Worm (Caenorhabditis elegans): ENCODE data around the gene F53F4.12.

F53F4.12 gene

DNA sequence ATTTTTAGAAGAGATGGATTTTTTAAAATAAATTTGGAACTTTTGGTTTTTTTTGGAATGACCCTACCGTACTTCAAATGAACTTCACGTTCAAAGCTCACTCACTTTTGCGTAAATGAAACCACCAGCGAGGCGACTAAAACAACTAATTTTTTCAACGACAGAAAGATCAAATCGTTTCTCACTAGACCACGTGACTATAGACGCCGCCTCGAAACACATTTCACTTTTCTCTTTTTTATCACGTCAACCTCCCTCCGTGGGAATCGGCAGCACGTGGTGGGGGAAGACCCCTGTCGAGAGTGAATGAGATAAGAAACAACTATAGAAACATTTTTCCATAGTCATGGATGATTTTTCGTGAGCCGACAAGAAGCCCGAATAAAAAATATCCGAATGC, 31.4 kb downstream of the F53F4.12 start:
- no peak for TF ChIP-seq daf-12 (tag; optimal IDR thresholded peaks at IDR 0.05)
- TF ChIP-seq nhr-67 (tag; optimal IDR thresholded peaks at IDR 0.05), result no peak
- TF ChIP-seq snpc-4 (tag; optimal IDR thresholded peaks at IDR 0.05), result peak; percentile 48
- no peak for TF ChIP-seq unc-62 (GFP tag; optimal IDR thresholded peaks at IDR 0.05)
- TF ChIP-seq elt-1 (tag; optimal IDR thresholded peaks at IDR 0.05), result peak; percentile 73
- peak; percentile 92 for TF ChIP-seq elt-2 (tag; optimal IDR thresholded peaks at IDR 0.05)
- TF ChIP-seq ama-1 (optimal IDR thresholded peaks at IDR 0.05), result peak; percentile 84
- TF ChIP-seq eor-1 (tag; optimal IDR thresholded peaks at IDR 0.05), result no peak
- TF ChIP-seq ztf-4 (tag; optimal IDR thresholded peaks at IDR 0.05), result peak; percentile 54
- peak; percentile 94 for TF ChIP-seq mdl-1 (tag; optimal IDR thresholded peaks at IDR 0.05)
- peak; percentile 76 for TF ChIP-seq nhr-23 (tag; optimal IDR thresholded peaks at IDR 0.05)
- peak; percentile 68 for TF ChIP-seq jun-1 (tag; optimal IDR thresholded peaks at IDR 0.05)
- TF ChIP-seq pha-4 (tag; optimal IDR thresholded peaks at IDR 0.05), result peak; percentile 68
- no peak for TF ChIP-seq fkh-2 (tag; optimal IDR thresholded peaks at IDR 0.05)
- no peak for TF ChIP-seq nhr-237 (tag; optimal IDR thresholded peaks at IDR 0.05)
- TF ChIP-seq nhr-25 (tag; optimal IDR thresholded peaks at IDR 0.05), result peak; percentile 91
- TF ChIP-seq egl-5 (tag; optimal IDR thresholded peaks at IDR 0.05), result peak; percentile 13
- peak; percentile 55 for TF ChIP-seq lsy-12 (tag; optimal IDR thresholded peaks at IDR 0.05)
- TF ChIP-seq pqm-1 (tag; optimal IDR thresholded peaks at IDR 0.05), result peak; percentile 87
- no peak for TF ChIP-seq unc-39 (tag; optimal IDR thresholded peaks at IDR 0.05)
- TF ChIP-seq nhr-43 (tag; optimal IDR thresholded peaks at IDR 0.05; ENCODE audit: poor library complexity, severe bottlenecking), result peak; percentile 91
- TF ChIP-seq mml-1 (tag; optimal IDR thresholded peaks at IDR 0.05), result peak; percentile 14
- TF ChIP-seq ceh-82 (tag; optimal IDR thresholded peaks at IDR 0.05), result no peak
- TF ChIP-seq lin-39 (tag; optimal IDR thresholded peaks at IDR 0.05), result peak; percentile 30
- TF ChIP-seq tbx-2 (tag; optimal IDR thresholded peaks at IDR 0.05), result peak; percentile 49
- peak; percentile 73 for TF ChIP-seq nfya-1 (tag; optimal IDR thresholded peaks at IDR 0.05; ENCODE audit: insufficient read depth)

DNA sequence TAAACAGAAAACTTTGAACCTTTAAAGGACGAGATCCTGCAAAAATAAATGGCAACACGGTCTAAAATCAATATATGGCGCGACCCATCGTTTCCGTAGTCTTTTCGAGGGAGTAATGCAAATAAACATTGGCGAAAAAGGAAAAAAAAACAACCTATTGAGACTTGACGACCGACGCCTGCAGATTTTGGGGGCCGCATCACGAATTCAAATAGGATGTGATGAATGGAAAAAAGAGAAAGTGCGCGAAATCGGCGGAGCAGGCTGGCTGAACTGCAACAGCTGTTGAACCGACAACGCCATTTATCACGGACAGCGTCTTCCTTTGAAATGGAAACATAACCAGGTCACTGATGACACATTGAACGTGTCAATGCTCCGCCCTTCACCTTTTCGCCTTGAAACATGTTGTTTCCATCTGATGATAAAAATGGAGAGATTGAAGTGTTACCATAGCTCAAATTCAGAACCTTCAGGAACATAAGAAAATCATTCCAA, 32.0 kb downstream of the F53F4.12 start:
- TF ChIP-seq ama-1 (optimal IDR thresholded peaks at IDR 0.05), result peak; percentile 54
- peak; percentile 72 for TF ChIP-seq lin-39 (tag; optimal IDR thresholded peaks at IDR 0.05)
- TF ChIP-seq nhr-43 (tag; optimal IDR thresholded peaks at IDR 0.05; ENCODE audit: poor library complexity, severe bottlenecking), result peak; percentile 36
- no peak for TF ChIP-seq egl-5 (tag; optimal IDR thresholded peaks at IDR 0.05)

DNA sequence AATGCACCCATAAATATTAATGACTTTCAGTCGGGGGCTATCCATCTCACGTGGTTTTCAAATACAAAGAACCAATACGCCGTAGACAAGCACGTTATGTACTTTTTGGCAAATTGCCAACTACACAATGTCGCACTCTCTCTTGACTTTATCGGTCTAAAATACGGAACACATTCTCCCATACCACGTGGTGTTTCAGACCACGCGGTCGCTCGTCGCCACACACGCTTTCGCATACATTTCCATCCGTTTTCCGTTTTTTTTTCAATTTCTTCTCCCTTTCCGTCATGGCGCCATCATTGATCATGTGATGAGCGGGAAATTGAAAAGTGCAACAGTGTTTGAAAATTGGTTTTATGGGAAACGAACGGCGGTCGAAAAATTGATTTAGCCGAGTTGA, 32.7 kb downstream of the F53F4.12 start:
- peak; percentile 95 for TF ChIP-seq nhr-25 (tag; optimal IDR thresholded peaks at IDR 0.05)
- peak; percentile 95 for TF ChIP-seq nhr-23 (tag; optimal IDR thresholded peaks at IDR 0.05)
- TF ChIP-seq fkh-2 (tag; optimal IDR thresholded peaks at IDR 0.05), result no peak
- no peak for TF ChIP-seq eor-1 (tag; optimal IDR thresholded peaks at IDR 0.05)
- peak in 1 of 3 experiments; percentile 67 for TF ChIP-seq elt-3 (tag; optimal IDR thresholded peaks at IDR 0.05)
- TF ChIP-seq elt-2 (tag; optimal IDR thresholded peaks at IDR 0.05), result peak; percentile 96
- TF ChIP-seq ztf-11 (tag; optimal IDR thresholded peaks at IDR 0.05), result no peak
- no peak for TF ChIP-seq nhr-77 (tag; optimal IDR thresholded peaks at IDR 0.05)
- no peak for TF ChIP-seq fos-1 (tag; optimal IDR thresholded peaks at IDR 0.05)
- TF ChIP-seq pqm-1 (tag; optimal IDR thresholded peaks at IDR 0.05), result peak; percentile 75
- TF ChIP-seq unc-62 (GFP tag; optimal IDR thresholded peaks at IDR 0.05), result no peak
- TF ChIP-seq lin-15B (tag; optimal IDR thresholded peaks at IDR 0.05), result peak; percentile 59
- no peak for TF ChIP-seq daf-12 (tag; optimal IDR thresholded peaks at IDR 0.05)
- peak; percentile 33 for TF ChIP-seq ztf-4 (tag; optimal IDR thresholded peaks at IDR 0.05)
- TF ChIP-seq nhr-11 (tag; optimal IDR thresholded peaks at IDR 0.05), result no peak
- TF ChIP-seq egl-27 (tag; optimal IDR thresholded peaks at IDR 0.05), result no peak
- no peak for TF ChIP-seq aly-2 (tag; optimal IDR thresholded peaks at IDR 0.05)
- no peak for TF ChIP-seq hmg-11 (tag; optimal IDR thresholded peaks at IDR 0.05)
- peak; percentile 6 for TF ChIP-seq lin-39 (tag; optimal IDR thresholded peaks at IDR 0.05)
- peak; percentile 88 for TF ChIP-seq jun-1 (tag; optimal IDR thresholded peaks at IDR 0.05)
- no peak for TF ChIP-seq ceh-16 (tag; optimal IDR thresholded peaks at IDR 0.05)
- TF ChIP-seq ceh-28 (tag; optimal IDR thresholded peaks at IDR 0.05), result no peak
- no peak for TF ChIP-seq sea-2 (GFP tag; optimal IDR thresholded peaks at IDR 0.05)
- TF ChIP-seq fkh-10 (GFP tag; optimal IDR thresholded peaks at IDR 0.05), result no peak
- TF ChIP-seq unc-39 (tag; optimal IDR thresholded peaks at IDR 0.05), result no peak
- TF ChIP-seq R02D3.7 (tag; optimal IDR thresholded peaks at IDR 0.05), result peak; percentile 10
- no peak for TF ChIP-seq nhr-76 (tag; optimal IDR thresholded peaks at IDR 0.05)
- no peak for TF ChIP-seq skn-1 (tag; optimal IDR thresholded peaks at IDR 0.05)
- no peak for TF ChIP-seq zag-1 (tag; optimal IDR thresholded peaks at IDR 0.05)
- no peak for TF ChIP-seq ZK546.5 (tag; optimal IDR thresholded peaks at IDR 0.05)
- TF ChIP-seq ceh-82 (tag; optimal IDR thresholded peaks at IDR 0.05), result no peak
- peak; percentile 59 for TF ChIP-seq snpc-4 (tag; optimal IDR thresholded peaks at IDR 0.05)
- TF ChIP-seq pha-4 (tag; optimal IDR thresholded peaks at IDR 0.05), result peak; percentile 86
- peak; percentile 98 for TF ChIP-seq nhr-43 (tag; optimal IDR thresholded peaks at IDR 0.05; ENCODE audit: poor library complexity, severe bottlenecking)
- TF ChIP-seq egl-5 (tag; optimal IDR thresholded peaks at IDR 0.05), result peak; percentile 87
- no peak for TF ChIP-seq mml-1 (tag; optimal IDR thresholded peaks at IDR 0.05)
- TF ChIP-seq elt-1 (tag; optimal IDR thresholded peaks at IDR 0.05), result peak; percentile 58
- TF ChIP-seq ama-1 (optimal IDR thresholded peaks at IDR 0.05), result peak; percentile 45
- TF ChIP-seq nfya-1 (tag; optimal IDR thresholded peaks at IDR 0.05; ENCODE audit: insufficient read depth), result peak; percentile 67
- no peak for TF ChIP-seq nhr-28 (tag; optimal IDR thresholded peaks at IDR 0.05)
- no peak for TF ChIP-seq nhr-12 (tag; optimal IDR thresholded peaks at IDR 0.05)
- TF ChIP-seq mdl-1 (tag; optimal IDR thresholded peaks at IDR 0.05), result peak; percentile 94
- TF ChIP-seq tbx-2 (tag; optimal IDR thresholded peaks at IDR 0.05), result peak; percentile 86

Measured in whole organism, L3 larva.